Fruit fly (Drosophila melanogaster): Measurements from ENCODE around the gene Ada2b.

The Ada2b gene

dm6 chr3R:8203367-8203766 lies 36.9 kb downstream of the Ada2b start:
- TF ChIP-seq spab (GFP tag; optimal IDR thresholded peaks at IDR 0.05): no peak
- no peak for TF ChIP-seq Met (GFP tag; optimal IDR thresholded peaks at IDR 0.05)
- TF ChIP-seq Eip78C (GFP tag): no peak
- no peak for TF ChIP-seq CG4318 (GFP tag; optimal IDR thresholded peaks at IDR 0.05)
- no peak for TF ChIP-seq dsx (GFP tag; optimal IDR thresholded peaks at IDR 0.05; ENCODE audit: poor library complexity, severe bottlenecking)
- TF ChIP-seq vri (GFP tag; optimal IDR thresholded peaks at IDR 0.05): no peak
- TF ChIP-seq CG34406 (GFP tag; optimal IDR thresholded peaks at IDR 0.05): no peak
- TF ChIP-seq ss (GFP tag; optimal IDR thresholded peaks at IDR 0.05): no peak
- no peak for TF ChIP-seq achi (GFP tag; optimal IDR thresholded peaks at IDR 0.05)
- no peak for TF ChIP-seq fkh (GFP tag; optimal IDR thresholded peaks at IDR 0.05)
- TF ChIP-seq acj6 (GFP tag; optimal IDR thresholded peaks at IDR 0.05): no peak
- TF ChIP-seq CG6808 (GFP tag; optimal IDR thresholded peaks at IDR 0.05): no peak
- no peak for TF ChIP-seq lz (GFP tag; optimal IDR thresholded peaks at IDR 0.05)
- TF ChIP-seq dac (GFP tag; optimal IDR thresholded peaks at IDR 0.05): no peak
- no peak for TF ChIP-seq Sox14 (GFP tag; optimal IDR thresholded peaks at IDR 0.05)
- no peak for TF ChIP-seq CG6854 (GFP tag; optimal IDR thresholded peaks at IDR 0.05)
- no peak for TF ChIP-seq topi (GFP tag; optimal IDR thresholded peaks at IDR 0.05)
- TF ChIP-seq Hr38 (GFP tag; optimal IDR thresholded peaks at IDR 0.05): no peak
- no peak for TF ChIP-seq CG11294 (GFP tag; IDR thresholded peaks at IDR 0.05)
- TF ChIP-seq Sox15 (GFP tag; optimal IDR thresholded peaks at IDR 0.05): no peak

dm6 chr3R:8198320-8198719 lies 42.0 kb downstream of the Ada2b start:
- TF ChIP-seq CG10631 (GFP tag; optimal IDR thresholded peaks at IDR 0.05) (no peak), CG31627 (GFP tag; optimal IDR thresholded peaks at IDR 0.05) (no peak), CG11762 (GFP tag; optimal IDR thresholded peaks at IDR 0.05; ENCODE audit: insufficient read depth) (no peak), CG8632 (GFP tag; optimal IDR thresholded peaks at IDR 0.05) (no peak), Ets96B (tag; optimal IDR thresholded peaks at IDR 0.05) (no peak), svp (GFP tag) (no peak), fkh (GFP tag; optimal IDR thresholded peaks at IDR 0.05) (no peak), Ets21C (GFP tag; optimal IDR thresholded peaks at IDR 0.05) (no peak), CG3032 (tag; optimal IDR thresholded peaks at IDR 0.05) (no peak), topi (GFP tag; optimal IDR thresholded peaks at IDR 0.05) (no peak), vri (GFP tag; optimal IDR thresholded peaks at IDR 0.05) (no peak), Lpt (GFP tag; optimal IDR thresholded peaks at IDR 0.05) (no peak), salr (GFP tag; optimal IDR thresholded peaks at IDR 0.05) (no peak)

dm6 chr3R:8197137-8197536 lies 43.2 kb downstream of the Ada2b start:
- TF ChIP-seq vri (GFP tag; optimal IDR thresholded peaks at IDR 0.05) (peak; percentile 14), fd59A (GFP tag; optimal IDR thresholded peaks at IDR 0.05) (peak; percentile 16), CG10669 (GFP tag; optimal IDR thresholded peaks at IDR 0.05) (peak; percentile 44), OdsH (GFP tag; optimal IDR thresholded peaks at IDR 0.05) (peak; percentile 24), pdm3 (GFP tag; optimal IDR thresholded peaks at IDR 0.05) (peak; percentile 29), CG6792 (GFP tag; optimal IDR thresholded peaks at IDR 0.05) (no peak), lz (GFP tag; optimal IDR thresholded peaks at IDR 0.05) (peak; percentile 38), cyc (GFP tag; optimal IDR thresholded peaks at IDR 0.05) (peak; percentile 45), CG3919 (GFP tag; optimal IDR thresholded peaks at IDR 0.05) (peak; percentile 48), fd85E (GFP tag; optimal IDR thresholded peaks at IDR 0.05) (no peak), Eip93F (GFP tag; optimal IDR thresholded peaks at IDR 0.05) (no peak), Eip78C (GFP tag) (peak; percentile 73), CG10631 (GFP tag; optimal IDR thresholded peaks at IDR 0.05) (peak; percentile 39), Hr4 (GFP tag; optimal IDR thresholded peaks at IDR 0.05) (no peak), CG31627 (GFP tag; optimal IDR thresholded peaks at IDR 0.05) (peak; percentile 48), CG9139 (GFP tag; optimal IDR thresholded peaks at IDR 0.05) (no peak), CG32006 (GFP tag; optimal IDR thresholded peaks at IDR 0.05) (no peak), acj6 (GFP tag; optimal IDR thresholded peaks at IDR 0.05) (peak; percentile 36), CG8319 (GFP tag; optimal IDR thresholded peaks at IDR 0.05) (no peak), svp (GFP tag) (peak; percentile 79), Met (GFP tag; optimal IDR thresholded peaks at IDR 0.05) (peak; percentile 52), eg (GFP tag; IDR thresholded peaks at IDR 0.05) (no peak), CG8632 (GFP tag; optimal IDR thresholded peaks at IDR 0.05) (no peak), Eip75B (GFP tag; optimal IDR thresholded peaks at IDR 0.05) (peak; percentile 39), CG11294 (GFP tag; IDR thresholded peaks at IDR 0.05) (no peak), Blimp-1 (GFP tag; optimal IDR thresholded peaks at IDR 0.05) (no peak), fkh (GFP tag; optimal IDR thresholded peaks at IDR 0.05) (no peak), CG7368 (GFP tag; optimal IDR thresholded peaks at IDR 0.05) (no peak), CG3032 (tag; optimal IDR thresholded peaks at IDR 0.05) (peak; percentile 48), CG11762 (GFP tag; optimal IDR thresholded peaks at IDR 0.05; ENCODE audit: insufficient read depth) (peak; percentile 20), Smox (GFP tag; optimal IDR thresholded peaks at IDR 0.05) (peak; percentile 52)

Data from whole organism, prepupa.